Worm (Caenorhabditis elegans) whole organism, young adult: ENCODE data around the gene tag-124.
A peak's percentile ranks its signal among the peaks of the same experiment; 100 is the strongest.

Experiments
- B0035.1 ChIP-seq: sonication (generic microtip); optimal IDR thresholded peaks from 2 replicates; lab custom pipeline; 2016; ENCODE audit warnings: missing genetic modification characterization, mild to moderate bottlenecking, missing compliant biosample characterization, missing genotype, missing genetic modification reagents
- B0336.3 ChIP-seq: fragments of 200-800 bp; sonication (Bioruptor generic); IDR thresholded peaks from 2 replicates; pipeline ENCODE4 v1.3.6; 2022; ENCODE audit warnings: missing genetic modification characterization, missing compliant biosample characterization
- C06A6.2 ChIP-seq: fragments of 200-800 bp; sonication (Bioruptor generic); conservative IDR thresholded peaks from 2 replicates; pipeline ENCODE4 v1.3.6; 2022; ENCODE audit warnings: missing genetic modification characterization, missing compliant biosample characterization
- F10E7.11 ChIP-seq: sonication (generic microtip); optimal IDR thresholded peaks from 2 replicates; lab custom pipeline; 2017; ENCODE audit warnings: mild to moderate bottlenecking, missing genetic modification characterization, moderate library complexity, missing compliant biosample characterization
- T26A5.8 ChIP-seq: sonication (generic microtip); optimal IDR thresholded peaks from 2 replicates; lab custom pipeline; 2016; ENCODE audit warnings: missing genetic modification characterization, missing compliant biosample characterization
- Y56A3A.18 ChIP-seq: fragments of 200-800 bp; sonication (Bioruptor generic); IDR thresholded peaks from 2 replicates; pipeline ENCODE4 v1.3.6; 2022; ENCODE audit warnings: missing genetic modification reagents, missing genetic modification characterization, missing compliant biosample characterization
- Y79H2A.3 ChIP-seq: fragments of 200-800 bp; sonication (Bioruptor generic); conservative IDR thresholded peaks from 2 replicates; pipeline ENCODE4 v1.3.6; 2022; ENCODE audit warnings: missing genetic modification reagents, missing genetic modification characterization, missing compliant biosample characterization
- Y95B8A.8 ChIP-seq: fragments of 200-800 bp; sonication (Bioruptor generic); IDR thresholded peaks from 2 replicates; pipeline ENCODE4 v1.3.6; 2022; ENCODE audit warnings: missing genetic modification reagents, missing genetic modification characterization, missing compliant biosample characterization
- ZK185.1 ChIP-seq: sonication (generic microtip); optimal IDR thresholded peaks from 2 replicates; lab custom pipeline; 2016; ENCODE audit warnings: mild to moderate bottlenecking, missing genetic modification characterization, missing compliant biosample characterization; ENCODE audit not compliant: poor library complexity, severe bottlenecking
- ama-1 ChIP-seq, 3 experiments: fragments of 150-350 bp in 1 of 3; sonication (generic microtip) in 2 of 3; optimal IDR thresholded peaks; 2 replicates each; lab custom pipeline; 2014 to 2018; ENCODE audit warnings: missing biosample characterization in 2 of 3, missing genetic modification characterization in 2 of 3, missing genetic modification reagents in 2 of 3
- aptf-3 ChIP-seq: fragments of 200-800 bp; sonication (Bioruptor generic); IDR thresholded peaks from 2 replicates; pipeline ENCODE4 v1.3.6; 2022; ENCODE audit warnings: missing genetic modification characterization, missing compliant biosample characterization
- bed-1 ChIP-seq: fragments of 200-800 bp; sonication (Bioruptor generic); IDR thresholded peaks from 2 replicates; pipeline ENCODE4 v1.3.6; 2022; ENCODE audit warnings: missing genetic modification reagents, missing genetic modification characterization, missing compliant biosample characterization
- ceh-27 ChIP-seq: fragments of 200-800 bp; sonication (Bioruptor generic); optimal IDR thresholded peaks from 2 replicates; lab custom pipeline; 2018; ENCODE audit warnings: mild to moderate bottlenecking, missing genetic modification characterization, moderate library complexity, missing compliant biosample characterization
- dox-1 ChIP-seq: fragments of 200-800 bp; sonication (Bioruptor generic); IDR thresholded peaks from 2 replicates; pipeline ENCODE4 v1.3.6; 2022; ENCODE audit warnings: missing genetic modification reagents, missing genetic modification characterization, missing compliant biosample characterization
- efl-1 ChIP-seq: fragments of 150-350 bp; optimal IDR thresholded peaks from 2 replicates; lab custom pipeline; 2014; ENCODE audit warnings: missing biosample characterization, missing genetic modification reagents, missing genetic modification characterization
- egrh-3 ChIP-seq: fragments of 200-800 bp; sonication (Bioruptor generic); IDR thresholded peaks from 2 replicates; pipeline ENCODE4 v1.3.6; 2022; ENCODE audit warnings: missing genetic modification reagents, missing genetic modification characterization, missing compliant biosample characterization
- ekl-4 ChIP-seq: fragments of 200-800 bp; sonication (Bioruptor generic); IDR thresholded peaks from 2 replicates; pipeline ENCODE4 v1.3.6; 2022; ENCODE audit warnings: missing genetic modification reagents, missing genetic modification characterization, missing compliant biosample characterization
- gei-17 ChIP-seq: fragments of 200-800 bp; sonication (Bioruptor generic); optimal IDR thresholded peaks from 2 replicates; lab custom pipeline; 2018; ENCODE audit warnings: mild to moderate bottlenecking, missing genetic modification characterization, missing compliant biosample characterization
- him-1 ChIP-seq: sonication (generic microtip); optimal IDR thresholded peaks from 2 replicates; lab custom pipeline; 2016; ENCODE audit warnings: missing genotype, missing genetic modification reagents, missing genetic modification characterization, missing compliant biosample characterization
- hlh-26 ChIP-seq: fragments of 200-800 bp; sonication (Bioruptor generic); conservative IDR thresholded peaks from 2 replicates; pipeline ENCODE4 v1.3.6; 2022; ENCODE audit warnings: missing genetic modification reagents, missing genetic modification characterization, missing compliant biosample characterization
- hmg-20 ChIP-seq: fragments of 200-800 bp; sonication (Bioruptor generic); IDR thresholded peaks from 2 replicates; pipeline ENCODE4 v1.3.6; 2022; ENCODE audit warnings: missing genetic modification reagents, missing genetic modification characterization, missing compliant biosample characterization
- hsf-1 ChIP-seq: fragments of 200-800 bp; sonication (Bioruptor generic); IDR thresholded peaks from 2 replicates; pipeline ENCODE4 v1.3.6; 2022; ENCODE audit warnings: missing genetic modification reagents, missing genetic modification characterization, missing compliant biosample characterization
- let-526 ChIP-seq: fragments of 200-800 bp; sonication (Bioruptor generic); IDR thresholded peaks from 2 replicates; pipeline ENCODE4 v1.3.6; 2022; ENCODE audit warnings: missing genetic modification reagents, missing genetic modification characterization, missing compliant biosample characterization
- let-607 ChIP-seq, 2 experiments: fragments of 200-800 bp in 1 of 2; sonication (Bioruptor generic) in 1 of 2; sonication (generic microtip) in 1 of 2; optimal IDR thresholded peaks; 2 replicates each; lab custom pipeline; 2016 to 2018; ENCODE audit warnings: mild to moderate bottlenecking in 2 of 2, missing compliant biosample characterization in 2 of 2, missing genetic modification characterization in 2 of 2, moderate library complexity in 2 of 2, missing genotype in 1 of 2
- lin-26 ChIP-seq: fragments of 200-800 bp; sonication (Bioruptor generic); IDR thresholded peaks from 2 replicates; pipeline ENCODE4 v1.3.6; 2022; ENCODE audit warnings: missing genetic modification reagents, missing genetic modification characterization, missing compliant biosample characterization
- lir-1 ChIP-seq: fragments of 200-800 bp; sonication (Bioruptor generic); conservative IDR thresholded peaks from 2 replicates; pipeline ENCODE4 v1.3.6; 2022; ENCODE audit warnings: missing genetic modification reagents, missing genetic modification characterization, missing compliant biosample characterization
- madf-10 ChIP-seq: sonication (generic microtip); optimal IDR thresholded peaks from 2 replicates; lab custom pipeline; 2016; ENCODE audit warnings: mild to moderate bottlenecking, missing genetic modification characterization, missing compliant biosample characterization
- mcd-1 ChIP-seq: fragments of 200-800 bp; sonication (Bioruptor generic); IDR thresholded peaks from 2 replicates; pipeline ENCODE4 v1.3.6; 2022; ENCODE audit warnings: missing genetic modification reagents, missing genetic modification characterization, missing compliant biosample characterization
- mel-28 ChIP-seq: sonication (generic microtip); optimal IDR thresholded peaks from 2 replicates; lab custom pipeline; 2016; ENCODE audit warnings: borderline replicate concordance, mild to moderate bottlenecking, missing genetic modification characterization, missing compliant biosample characterization
- mxl-1 ChIP-seq: sonication (generic microtip); optimal IDR thresholded peaks from 2 replicates; lab custom pipeline; 2016; ENCODE audit warnings: missing genetic modification characterization, missing compliant biosample characterization
- nfya-1 ChIP-seq: sonication (generic microtip); optimal IDR thresholded peaks from 2 replicates; lab custom pipeline; 2017; ENCODE audit warnings: antibody characterized with exemption, missing compliant biosample characterization, missing genetic modification characterization, borderline replicate concordance; ENCODE audit not compliant: insufficient read depth
- nhr-80 ChIP-seq: sonication (generic microtip); optimal IDR thresholded peaks from 2 replicates; lab custom pipeline; 2016; ENCODE audit warnings: missing genetic modification characterization, missing compliant biosample characterization
- nhr-90 ChIP-seq: sonication (generic microtip); optimal IDR thresholded peaks from 2 replicates; lab custom pipeline; 2016; ENCODE audit warnings: missing genotype, mild to moderate bottlenecking, missing genetic modification characterization, missing compliant biosample characterization
- pha-4 ChIP-seq: fragments of 150-350 bp; sonication (generic microtip); optimal IDR thresholded peaks from 2 replicates; lab custom pipeline; 2014; ENCODE audit warnings: missing biosample characterization, missing genetic modification reagents, missing genetic modification characterization
- rcor-1 ChIP-seq: fragments of 200-800 bp; sonication (Bioruptor generic); IDR thresholded peaks from 2 replicates; pipeline ENCODE4 v1.3.6; 2022; ENCODE audit warnings: missing genetic modification reagents, missing genetic modification characterization, missing compliant biosample characterization
- snpc-3.4 ChIP-seq: sonication (generic microtip); optimal IDR thresholded peaks from 2 replicates; lab custom pipeline; 2017; ENCODE audit warnings: missing genetic modification characterization, mild to moderate bottlenecking, missing compliant biosample characterization, antibody characterized with exemption, moderate library complexity, missing genotype, missing genetic modification reagents
- tbx-9 ChIP-seq: sonication (generic microtip); optimal IDR thresholded peaks from 2 replicates; lab custom pipeline; 2016; ENCODE audit warnings: borderline replicate concordance, missing genetic modification characterization, inconsistent platforms, missing compliant biosample characterization
- tlf-1 ChIP-seq: fragments of 200-800 bp; sonication (Bioruptor generic); optimal IDR thresholded peaks from 2 replicates; lab custom pipeline; 2018; ENCODE audit warnings: mild to moderate bottlenecking, missing genetic modification characterization, missing compliant biosample characterization
- zfh-2 ChIP-seq: fragments of 200-800 bp; sonication (Bioruptor generic); conservative IDR thresholded peaks from 2 replicates; pipeline ENCODE4 v1.3.6; 2022; ENCODE audit warnings: missing genetic modification reagents, missing genetic modification characterization, missing compliant biosample characterization
- ztf-3 ChIP-seq: fragments of 200-800 bp; sonication (Bioruptor generic); optimal IDR thresholded peaks from 2 replicates; lab custom pipeline; 2018; ENCODE audit warnings: mild to moderate bottlenecking, missing genetic modification characterization, missing compliant biosample characterization

Gene tag-124

DNA sequence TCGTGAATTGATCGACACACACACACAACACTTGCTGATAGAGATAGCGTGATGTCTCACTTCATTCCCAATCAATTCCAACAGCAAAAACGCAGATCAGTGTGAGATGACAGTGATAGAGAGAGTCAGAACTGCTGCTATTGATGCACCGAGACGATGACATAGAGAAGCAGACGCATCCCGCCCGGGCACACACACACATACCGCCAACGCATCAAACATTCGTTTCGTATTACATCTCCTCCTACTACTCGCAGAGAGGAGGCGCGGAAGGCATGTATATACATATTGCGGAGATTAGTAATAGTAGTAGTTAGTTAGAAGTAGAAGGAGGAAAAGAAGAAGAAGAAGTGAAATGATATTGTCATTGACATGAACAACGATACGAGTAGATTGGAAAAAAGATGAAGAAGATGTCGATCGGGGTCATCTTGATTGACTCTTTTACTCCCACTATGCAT is 28.3 kb downstream of the tag-124 start (continued):
- TF ChIP-seq B0035.1 (tag; lab: Kevin White, UChicago) (no peak), ceh-27 (GFP tag; lab: Kevin White, UChicago) (no peak), B0336.3 (peak; percentile 41; the same call in 1 of the 2 replicates), snpc-3.4 (tag; lab: Kevin White, UChicago) (no peak), lin-26 (GFP tag; lab: Robert Waterston, UW) (no peak), bed-1 (GFP tag; lab: Robert Waterston, UW) (no peak), gei-17 (GFP tag; lab: Kevin White, UChicago) (no peak), T26A5.8 (no peak), ztf-3 (GFP tag; lab: Kevin White, UChicago) (no peak), mcd-1 (peak; percentile 35; the same call in 1 of the 2 replicates), Y79H2A.3 (GFP tag; lab: Robert Waterston, UW) (no peak), tbx-9 (tag; lab: Kevin White, UChicago) (no peak), nhr-90 (tag; lab: Kevin White, UChicago) (peak; percentile 50)
- TF ChIP-seq, all 124 proteins: peak for 27

DNA sequence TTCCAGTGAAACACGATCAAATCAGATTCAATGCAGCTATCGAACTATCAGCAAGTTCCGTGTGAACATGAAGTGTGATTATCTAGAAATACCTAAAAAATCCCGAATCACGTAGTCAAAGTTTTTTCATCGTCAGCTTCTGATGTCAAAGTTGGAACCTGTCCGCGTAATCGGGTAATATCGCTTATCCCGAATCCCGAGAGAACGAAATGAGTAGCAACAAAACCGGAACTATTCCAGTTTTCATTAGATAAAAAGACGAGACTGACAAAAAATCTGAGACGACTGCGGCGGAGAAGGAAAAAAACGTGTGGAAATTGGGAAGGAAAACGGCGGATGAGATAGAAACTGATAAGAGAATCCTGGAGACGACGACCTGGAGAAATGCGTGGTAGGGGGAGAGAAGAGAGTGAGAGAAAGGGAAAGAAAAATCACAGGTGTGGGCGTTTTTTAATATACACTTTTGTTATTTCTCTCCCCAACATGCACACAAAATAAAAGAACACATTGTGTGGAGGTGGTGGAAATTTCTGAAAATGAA is 29.0 kb downstream of the tag-124 start:
- 0 out of 2 replicates have a peak, but pooled peaks have one; percentile 8 for TF ChIP-seq mcd-1
- no peak for TF ChIP-seq let-526 (GFP tag; lab: Robert Waterston, UW)
- 0 out of 2 replicates have a peak, but pooled peaks have one; percentile 28 for TF ChIP-seq Y56A3A.18 (GFP tag; lab: Robert Waterston, UW)
- TF ChIP-seq him-1 (tag; lab: Kevin White, UChicago): no peak
- TF ChIP-seq ama-1 (optimal IDR thresholded peaks at IDR 0.05; lab: Kevin White, UChicago): peak; percentile 89
- TF ChIP-seq ama-1 (GFP tag; optimal IDR thresholded peaks at IDR 0.05; lab: Kevin White, UChicago): no peak
- peak; percentile 41; the same call in 1 of the 2 replicates for TF ChIP-seq zfh-2 (GFP tag; lab: Robert Waterston, UW)

DNA sequence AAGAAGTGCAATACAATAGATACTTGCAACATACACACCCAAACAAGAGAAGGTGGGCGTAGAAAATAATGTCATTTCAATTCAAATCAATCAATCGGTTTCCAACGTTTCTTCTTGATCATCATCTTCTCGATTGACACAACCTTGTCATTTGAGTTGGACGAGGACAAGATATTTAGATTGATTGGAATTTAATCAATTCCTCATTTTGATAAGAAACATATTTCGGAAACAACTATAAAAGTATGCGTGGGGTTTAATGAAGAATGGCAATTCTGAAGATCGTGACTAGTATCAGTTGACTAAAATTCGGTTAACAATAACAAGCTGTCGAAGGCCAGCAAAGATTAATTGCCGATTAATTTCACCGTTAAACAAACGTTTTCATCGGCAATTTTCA is 29.5 kb downstream of the tag-124 start:
- TF ChIP-seq mel-28 (tag; lab: Kevin White, UChicago) (no peak), nhr-80 (tag; lab: Kevin White, UChicago) (peak; percentile 72), let-607 (tag; optimal IDR thresholded peaks at IDR 0.05; lab: Kevin White, UChicago) (peak; percentile 93 to 94), tbx-9 (tag; lab: Kevin White, UChicago) (no peak), ZK185.1 (tag; lab: Kevin White, UChicago) (peak; percentile 29), dox-1 (no peak)

DNA sequence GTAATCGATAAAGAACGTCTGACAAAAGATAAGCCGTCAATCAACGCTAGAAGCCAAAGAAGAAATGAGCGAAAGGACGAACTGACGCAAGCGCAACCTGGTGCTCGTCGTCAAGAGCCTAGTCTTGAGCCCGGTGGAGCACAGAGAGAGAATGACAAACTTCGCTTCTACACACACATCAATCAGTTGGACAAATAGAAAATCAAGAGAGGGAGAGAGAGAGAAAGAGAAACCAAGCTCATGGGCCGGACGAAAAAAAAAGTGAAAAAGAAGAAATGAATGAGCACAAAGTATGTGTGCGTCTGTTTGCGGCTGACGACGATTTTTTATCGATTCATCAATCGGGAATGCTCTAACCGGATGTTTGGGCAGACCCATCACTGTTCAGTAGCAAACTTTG is 30.0 kb downstream of the tag-124 start:
- no peak for TF ChIP-seq tlf-1 (GFP tag; lab: Kevin White, UChicago)
- TF ChIP-seq mxl-1 (tag; lab: Kevin White, UChicago): no peak
- no peak for TF ChIP-seq efl-1
- no peak for TF ChIP-seq hlh-26 (GFP tag; lab: Robert Waterston, UW)
- TF ChIP-seq lir-1 (GFP tag; lab: Robert Waterston, UW): no peak
- TF ChIP-seq ama-1 (optimal IDR thresholded peaks at IDR 0.05; lab: Kevin White, UChicago): peak; percentile 33
- TF ChIP-seq ama-1 (GFP tag; optimal IDR thresholded peaks at IDR 0.05; lab: Kevin White, UChicago): no peak
- no peak for TF ChIP-seq ztf-3 (GFP tag; lab: Kevin White, UChicago)
- TF ChIP-seq aptf-3 (GFP tag; lab: Robert Waterston, UW): no peak
- no peak for TF ChIP-seq rcor-1 (GFP tag; lab: Robert Waterston, UW)
- no peak for TF ChIP-seq nfya-1
- no peak for TF ChIP-seq T26A5.8
- TF ChIP-seq mcd-1: 0 out of 2 replicates have a peak, but pooled peaks have one; percentile 35
- no peak for TF ChIP-seq Y56A3A.18 (GFP tag; lab: Robert Waterston, UW)
- no peak for TF ChIP-seq let-526 (GFP tag; lab: Robert Waterston, UW)
- TF ChIP-seq pha-4 (tag; lab: Kevin White, UChicago): peak; percentile 43
- TF ChIP-seq dox-1: 0 out of 2 replicates have a peak, but pooled peaks have one; percentile 14
- TF ChIP-seq F10E7.11 (tag; lab: Kevin White, UChicago): no peak
- TF ChIP-seq ekl-4 (GFP tag; lab: Robert Waterston, UW): peak; percentile 27; the same call in 1 of the 2 replicates
- TF ChIP-seq zfh-2 (GFP tag; lab: Robert Waterston, UW): peak; percentile 41
- no peak for TF ChIP-seq bed-1 (GFP tag; lab: Robert Waterston, UW)
- no peak for TF ChIP-seq hsf-1 (GFP tag; lab: Robert Waterston, UW)
- TF ChIP-seq hmg-20: no peak
- TF ChIP-seq egrh-3 (GFP tag; lab: Robert Waterston, UW): no peak
- no peak for TF ChIP-seq madf-10 (tag; lab: Kevin White, UChicago)
- no peak for TF ChIP-seq C06A6.2 (GFP tag; lab: Robert Waterston, UW)
- no peak for TF ChIP-seq Y95B8A.8
- TF ChIP-seq snpc-3.4 (tag; lab: Kevin White, UChicago): no peak
